Worm (Caenorhabditis elegans) whole organism, dauer: Measurements from ENCODE around the gene pei-2.

Experiments
- unc-62 ChIP-seq: sonication (generic microtip); optimal IDR thresholded peaks from 2 replicates; lab custom pipeline; 2017; ENCODE audit warnings: missing biosample characterization, missing genetic modification reagents, missing genetic modification characterization

Gene pei-2

DNA sequence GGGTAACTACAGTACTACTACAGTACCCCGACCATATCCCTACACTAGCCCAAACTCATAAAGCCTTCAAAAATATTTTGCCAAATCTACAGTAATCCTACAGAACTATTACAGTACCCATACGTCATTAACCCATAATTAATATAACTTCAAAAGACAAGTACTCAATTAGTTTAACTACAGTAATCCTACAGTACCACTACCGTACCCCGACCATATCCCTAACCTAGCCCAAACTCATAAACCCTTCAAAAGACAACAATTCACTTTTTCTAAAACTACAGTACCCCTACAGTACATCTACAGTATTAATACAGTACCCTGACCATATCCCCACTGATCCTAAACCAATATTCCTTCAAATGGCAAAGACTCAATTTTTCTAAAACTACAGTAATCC is 9.6 kb downstream of the pei-2 start:
- no peak for TF ChIP-seq unc-62 (GFP tag; lab: Kevin White, UChicago)

DNA sequence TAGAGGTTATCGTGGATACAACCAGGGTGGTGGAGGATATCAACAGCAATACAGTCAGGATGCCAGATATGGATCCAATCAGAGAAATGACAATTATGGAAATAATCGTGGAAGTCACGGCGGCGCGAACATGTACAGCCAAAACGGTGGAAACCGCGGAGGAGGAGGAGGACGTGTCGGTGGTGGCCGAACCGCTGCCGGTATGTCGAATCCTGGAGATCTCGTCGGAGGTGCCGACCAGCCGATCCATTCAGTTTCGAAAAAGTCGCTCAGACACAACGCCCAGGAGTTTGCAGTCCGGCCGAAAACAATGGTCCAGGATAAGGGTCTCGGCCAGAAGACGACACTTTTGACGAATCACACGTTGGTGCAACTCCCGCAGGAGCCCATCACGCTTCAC is 14.2 kb downstream of the pei-2 start:
- TF ChIP-seq unc-62 (GFP tag; lab: Kevin White, UChicago): no peak

DNA sequence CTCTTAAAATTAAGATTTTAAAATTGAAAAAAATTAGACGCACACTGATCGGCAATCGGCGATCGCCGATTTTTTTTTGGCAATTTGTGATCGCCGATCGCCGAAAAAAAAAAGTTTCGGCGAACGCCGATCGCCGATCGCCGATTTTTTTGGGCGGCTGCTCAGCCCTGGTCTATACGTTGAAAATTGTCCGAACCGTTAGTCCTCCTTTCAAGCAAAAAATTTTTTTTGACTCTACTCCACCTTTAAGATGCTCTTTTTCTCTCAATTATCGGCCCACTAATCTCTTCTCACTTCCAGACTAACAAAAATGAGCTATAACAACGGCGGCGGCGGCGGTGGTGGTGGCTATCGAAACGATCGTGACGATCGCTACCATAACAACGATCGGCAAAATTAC is 14.8 kb downstream of the pei-2 start, which contains the start of gene ergo-1:
TSS of gene ergo-1 (plus strand) at position 301 of the 400 bp plus-strand sequence.
- TF ChIP-seq unc-62 (GFP tag; lab: Kevin White, UChicago): no peak

DNA sequence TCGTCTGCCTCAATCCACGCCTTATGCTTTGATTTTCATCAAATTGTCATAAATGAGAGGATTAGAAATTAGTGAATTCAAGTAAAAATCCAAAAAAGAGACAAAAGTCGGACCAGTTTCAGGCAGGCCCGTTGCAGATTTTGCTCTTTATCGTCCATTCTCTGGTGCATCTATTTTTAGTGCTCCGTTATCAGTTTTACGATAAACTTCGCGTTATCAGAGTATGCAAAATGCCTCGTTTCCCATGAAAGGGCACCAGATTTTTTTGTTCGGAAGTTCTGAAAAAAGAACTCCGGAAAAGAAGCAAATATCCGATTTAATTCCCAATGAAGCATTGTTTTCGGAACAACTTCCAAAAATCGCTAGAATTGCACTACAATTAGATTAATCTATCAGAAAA is 17.4 kb downstream of the pei-2 start:
- TF ChIP-seq unc-62 (GFP tag; lab: Kevin White, UChicago): no peak

DNA sequence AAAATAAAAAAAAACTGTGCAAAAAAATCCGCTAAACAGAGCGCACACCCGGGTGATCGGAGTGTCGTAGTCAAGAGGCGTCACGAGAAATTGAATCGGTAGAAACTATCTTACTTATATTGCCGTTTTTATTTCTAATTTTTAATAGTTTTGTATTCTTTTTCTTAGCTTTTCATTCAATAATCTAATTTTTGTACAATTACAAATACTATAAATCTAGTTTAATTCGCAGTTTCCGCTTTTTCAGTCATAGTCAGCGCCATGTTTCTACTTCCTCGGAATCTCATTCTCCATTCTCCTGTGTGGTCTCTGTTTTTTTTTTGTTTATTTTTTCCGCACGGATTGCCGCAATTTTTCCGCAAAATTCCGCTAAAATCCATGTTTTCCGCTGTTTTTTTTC is 19.4 kb downstream of the pei-2 start:
- TF ChIP-seq unc-62 (GFP tag; lab: Kevin White, UChicago): no peak

DNA sequence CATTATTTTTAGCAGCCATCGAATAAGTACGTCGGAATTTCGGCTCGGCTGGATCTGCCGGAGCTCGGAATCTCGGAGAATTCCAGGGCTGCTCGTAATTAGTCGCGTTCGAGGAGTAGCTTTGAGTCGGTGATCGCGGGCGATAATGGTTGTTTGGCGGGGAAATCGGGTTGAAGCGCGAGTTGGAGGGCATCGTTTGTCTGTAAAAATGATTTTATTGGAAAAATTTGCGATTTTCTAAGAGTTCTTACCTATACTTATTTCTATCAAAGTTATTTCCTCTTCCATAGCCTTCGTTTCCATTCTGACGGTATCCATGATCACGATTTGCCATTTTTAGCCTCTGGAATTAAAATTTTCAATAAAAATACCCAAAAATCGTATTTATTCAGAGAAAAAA is 19.9 kb downstream of the pei-2 start, which contains the start of gene Y50D4C.5:
TSS of gene Y50D4C.5 (minus strand) at position 345 of the 400 bp plus-strand sequence.
- no peak for TF ChIP-seq unc-62 (GFP tag; lab: Kevin White, UChicago)

DNA sequence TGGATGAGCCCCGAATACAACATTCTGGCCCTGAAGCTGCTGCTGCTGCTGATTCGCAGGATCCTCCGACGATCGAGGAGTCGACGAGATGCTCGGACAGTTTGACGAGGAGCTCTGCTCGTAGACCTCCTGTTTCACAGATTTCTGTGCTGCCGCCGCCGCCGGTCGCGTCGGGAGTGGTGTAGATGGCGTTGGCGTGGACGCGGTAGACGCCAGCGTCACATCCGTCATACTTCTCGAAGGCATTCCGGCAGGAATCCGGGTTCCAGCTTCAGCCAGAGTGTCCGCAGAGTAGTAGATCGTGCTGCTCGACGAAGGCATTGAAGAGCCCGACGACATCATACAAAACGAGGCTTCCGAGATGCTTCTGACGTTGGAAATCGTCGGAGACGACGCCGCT is 22.1 kb downstream of the pei-2 start:
- no peak for TF ChIP-seq unc-62 (GFP tag; lab: Kevin White, UChicago)

DNA sequence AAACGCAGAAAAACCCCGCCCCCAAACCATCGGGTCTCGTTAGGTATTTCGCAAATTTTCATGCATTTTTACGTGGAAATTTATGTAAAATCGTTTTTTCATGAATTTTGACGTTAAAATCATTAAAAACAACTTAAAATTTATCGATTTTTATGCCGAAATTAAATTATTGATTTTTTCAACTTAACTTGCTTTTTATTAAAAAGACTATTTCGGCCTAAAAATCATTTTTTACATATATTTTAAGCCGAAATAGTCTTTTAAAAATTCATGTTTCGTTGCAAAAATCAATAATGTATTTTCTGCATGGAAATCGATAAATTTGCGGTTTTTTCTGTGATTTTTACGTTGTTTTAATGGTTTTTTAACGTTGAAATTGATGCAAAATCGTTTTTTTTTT is 27.6 kb downstream of the pei-2 start:
- no peak for TF ChIP-seq unc-62 (GFP tag; lab: Kevin White, UChicago)

DNA sequence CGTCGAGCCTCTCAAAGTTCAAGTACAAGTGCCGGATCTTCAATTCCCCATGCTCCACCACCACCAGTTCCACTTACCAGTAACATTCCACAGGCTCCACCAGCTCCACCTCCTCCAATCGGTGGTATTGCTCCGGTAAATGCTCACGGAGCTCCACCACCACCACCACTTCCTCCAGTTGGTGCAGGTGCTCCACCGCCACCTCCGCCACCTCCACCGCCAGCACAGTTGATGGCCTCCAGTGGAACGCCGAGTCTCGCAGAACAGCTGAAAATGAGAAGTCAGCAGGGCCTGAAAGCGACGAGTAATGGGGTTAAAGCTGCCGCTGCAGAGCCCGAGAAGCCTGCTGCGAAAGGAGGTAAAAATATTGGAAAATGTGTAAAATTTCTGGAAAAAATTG is 33.0 kb downstream of the pei-2 start:
- TF ChIP-seq unc-62 (GFP tag; lab: Kevin White, UChicago): no peak

DNA sequence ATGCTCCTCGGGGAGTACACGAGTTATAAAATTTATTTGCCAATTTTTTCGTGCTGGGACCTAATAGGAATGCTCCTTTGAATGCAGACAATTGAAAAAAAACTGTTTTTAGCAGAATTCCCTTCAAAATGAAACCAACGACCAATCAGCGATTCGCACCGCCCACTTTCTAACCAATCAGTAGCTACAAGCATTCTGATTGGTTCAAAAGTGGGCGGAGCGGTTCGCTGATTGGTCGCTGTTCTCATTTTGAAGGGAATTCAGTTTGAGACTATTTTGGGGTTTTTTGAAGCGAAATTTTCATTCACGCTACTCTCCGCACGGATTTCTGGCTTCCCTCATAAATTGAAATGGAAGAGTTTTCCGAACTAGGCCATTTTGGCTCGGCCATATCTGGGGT is 40.1 kb downstream of the pei-2 start:
- TF ChIP-seq unc-62 (GFP tag; lab: Kevin White, UChicago): no peak

DNA sequence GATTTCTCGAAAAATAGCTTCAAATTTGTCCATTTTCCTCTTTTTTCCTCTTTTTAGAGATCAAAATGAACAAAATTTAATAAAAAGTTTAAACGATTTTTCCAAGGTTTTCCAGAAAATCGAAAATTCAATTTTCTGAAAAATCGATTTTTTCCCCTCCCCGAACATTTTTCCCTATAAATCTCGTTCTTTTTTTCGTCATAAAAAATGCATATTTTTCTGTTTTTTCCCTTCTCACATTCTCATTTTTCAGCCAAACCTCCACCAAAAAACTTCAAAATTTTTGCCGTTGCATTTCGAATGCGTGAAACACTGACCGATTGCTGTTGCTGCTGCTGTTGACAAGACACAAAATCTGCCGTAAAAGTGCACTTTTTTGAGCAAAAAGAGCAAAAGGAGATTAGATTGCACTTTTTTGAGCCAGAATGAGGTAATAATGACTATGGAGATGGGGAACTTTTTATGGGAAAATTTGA is 40.9 kb downstream of the pei-2 start, which contains the start of the genes Y50D4C.12 and unc-34:
TSS of gene Y50D4C.12 (plus strand) at position 301 of the 476 bp plus-strand sequence.
TSS of gene unc-34 (plus strand) at position 426 of the 476 bp plus-strand sequence.
- no peak for TF ChIP-seq unc-62 (GFP tag; lab: Kevin White, UChicago)

DNA sequence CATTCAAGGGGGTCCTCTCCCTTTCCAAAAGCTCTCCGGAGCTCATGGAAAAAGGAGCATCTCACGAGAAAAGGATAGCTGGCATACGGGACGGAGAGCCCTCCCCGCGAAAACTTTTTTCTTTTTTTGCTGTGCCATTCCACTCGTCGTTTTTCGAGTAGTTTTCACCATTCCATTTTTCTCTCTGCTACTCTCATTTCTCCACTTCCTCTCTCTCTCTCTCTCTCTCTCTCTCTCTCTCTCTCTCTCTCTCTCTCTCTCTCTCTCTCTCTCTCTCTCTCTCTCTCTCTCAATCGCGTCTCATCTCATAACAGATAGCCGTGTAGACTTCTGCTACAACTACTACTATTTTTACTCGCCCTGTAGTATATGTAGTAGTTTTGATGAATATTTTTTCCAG is 43.6 kb downstream of the pei-2 start:
- no peak for TF ChIP-seq unc-62 (GFP tag; lab: Kevin White, UChicago)

DNA sequence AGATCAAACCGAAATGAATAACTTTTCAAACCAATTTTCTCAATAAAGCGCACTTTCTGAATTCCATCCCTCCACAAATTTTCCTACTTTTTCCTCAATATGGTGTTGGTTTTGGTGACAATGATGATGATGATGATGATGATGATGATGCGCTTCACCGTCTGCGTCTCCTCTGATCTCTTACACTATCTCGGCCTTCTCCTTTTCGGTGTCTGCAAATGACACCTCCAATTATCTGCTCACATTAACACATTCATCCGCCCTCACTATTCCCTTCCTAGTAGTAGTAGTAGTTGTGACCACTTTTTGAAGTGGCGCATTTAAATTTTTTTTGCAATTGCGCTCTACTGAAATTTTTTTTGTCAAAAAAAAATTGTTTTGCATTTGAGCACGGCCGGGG is 44.6 kb downstream of the pei-2 start:
- TF ChIP-seq unc-62 (GFP tag; lab: Kevin White, UChicago): no peak

DNA sequence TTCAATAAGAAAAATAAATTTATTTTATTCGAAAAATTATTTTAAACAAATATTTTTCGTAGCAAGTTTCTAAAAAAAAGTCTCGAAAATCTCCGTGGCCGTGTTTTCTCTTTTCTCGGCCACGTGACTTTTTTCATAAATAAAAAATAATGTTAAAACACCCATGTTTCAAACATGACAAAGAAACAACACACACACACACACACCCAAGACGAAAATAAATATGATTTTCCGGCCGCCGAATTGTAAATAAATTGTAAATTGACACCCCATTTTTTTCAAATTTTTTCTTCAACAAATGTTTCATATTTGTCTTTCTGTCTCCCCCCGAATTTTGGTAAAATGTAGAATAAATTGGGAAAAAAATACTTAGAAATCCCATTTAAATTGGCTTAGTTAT is 45.4 kb downstream of the pei-2 start:
- TF ChIP-seq unc-62 (GFP tag; lab: Kevin White, UChicago): no peak

DNA sequence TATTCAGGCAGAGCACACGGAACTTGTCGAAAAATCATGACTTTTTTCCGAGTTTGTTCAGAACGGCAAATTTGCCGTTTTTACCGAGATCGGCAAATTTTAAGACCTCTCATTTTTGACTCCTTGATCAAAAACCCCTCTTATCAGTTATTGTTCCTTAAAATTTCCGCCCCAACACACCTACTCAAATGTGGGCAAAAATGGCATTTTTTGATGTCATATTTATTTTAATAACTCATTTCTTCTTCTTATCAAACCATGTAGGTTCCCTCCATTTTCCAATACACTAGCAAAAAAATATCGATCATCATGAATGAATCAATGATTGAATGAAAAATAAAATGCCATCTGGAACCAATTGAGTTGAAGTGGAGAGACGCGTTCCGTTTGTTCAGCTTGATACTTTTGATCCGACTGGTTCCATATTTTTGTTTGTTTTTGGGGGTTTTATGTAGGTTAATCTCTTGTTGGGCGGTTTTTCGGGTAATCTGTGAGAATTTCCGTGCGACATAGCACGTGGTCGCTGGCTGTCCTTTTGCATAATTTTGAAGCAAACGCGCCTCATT is 46.7 kb downstream of the pei-2 start:
- no peak for TF ChIP-seq unc-62 (GFP tag; lab: Kevin White, UChicago)

DNA sequence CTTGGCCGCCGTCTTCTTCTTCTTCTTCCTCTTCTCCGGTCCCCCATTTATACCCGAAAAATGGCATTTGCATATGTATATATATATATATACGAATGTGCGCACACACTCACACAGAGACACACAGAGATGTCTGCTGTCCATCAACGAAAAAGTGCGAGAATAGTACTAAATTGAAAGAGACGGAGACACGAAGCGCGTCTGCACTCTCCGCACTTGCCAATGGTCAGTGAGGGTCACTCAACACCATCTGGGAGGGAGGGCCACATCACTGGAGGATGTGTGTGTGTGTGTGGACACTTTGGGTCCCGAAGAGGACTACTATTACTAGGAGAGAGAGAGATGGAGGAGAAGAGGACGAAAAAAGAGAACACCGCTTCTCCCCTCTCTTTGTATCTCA is 48.1 kb downstream of the pei-2 start:
- TF ChIP-seq unc-62 (GFP tag; lab: Kevin White, UChicago): no peak

DNA sequence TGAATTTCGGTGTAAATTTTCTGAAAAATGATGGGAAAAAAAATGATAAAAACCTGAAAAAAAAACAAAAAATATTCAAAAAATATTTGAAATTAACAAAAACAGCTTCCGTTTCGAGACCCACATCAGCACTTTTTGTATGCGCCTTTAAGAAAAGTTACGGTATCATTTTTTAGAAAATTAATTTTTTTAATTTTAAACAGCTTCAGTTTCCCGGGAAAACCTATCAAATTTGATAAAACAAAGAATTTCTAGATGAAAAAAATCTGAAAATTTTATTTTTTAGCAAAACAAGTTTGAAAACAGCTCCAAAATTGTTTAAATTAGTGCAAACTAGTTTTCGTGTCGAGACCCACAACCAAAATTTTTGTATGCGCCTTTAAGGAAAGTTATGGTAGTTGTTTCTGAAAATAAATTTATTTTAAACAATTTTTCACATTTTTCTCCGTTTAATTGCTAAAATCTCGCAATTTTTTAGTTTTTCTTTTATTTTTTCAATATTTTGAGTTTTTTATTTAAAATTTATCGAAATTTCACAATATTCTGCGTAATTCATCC is 54.2 kb downstream of the pei-2 start:
- no peak for TF ChIP-seq unc-62 (GFP tag; lab: Kevin White, UChicago)
